Fruit fly (Drosophila melanogaster) whole organism, adult: ENCODE results near the gene Der-2.

Experiments
- CG11617 ChIP-seq: fragments of 200-800 bp; sonication (Bioruptor generic); optimal IDR thresholded peaks from 2 replicates; lab custom pipeline; 2017; ENCODE audit warnings: mild to moderate bottlenecking, missing biosample characterization, missing genetic modification reagents, missing genetic modification characterization
- CG12768 ChIP-seq: fragments of 200-800 bp; sonication (Bioruptor generic); optimal IDR thresholded peaks from 2 replicates; lab custom pipeline; 2017; ENCODE audit warnings: missing biosample characterization, missing genetic modification characterization, mild to moderate bottlenecking, moderate library complexity, missing genetic modification reagents
- CG5204 ChIP-seq: fragments of 200-800 bp; sonication (Bioruptor generic); optimal IDR thresholded peaks from 2 replicates; lab custom pipeline; 2016; ENCODE audit warnings: missing biosample characterization, missing genetic modification characterization
- CG7045 ChIP-seq: fragments of 200-800 bp; sonication (Bioruptor generic); optimal IDR thresholded peaks from 2 replicates; lab custom pipeline; 2017; ENCODE audit warnings: missing biosample characterization, mild to moderate bottlenecking, missing genetic modification characterization
- Clk ChIP-seq: fragments of 200-800 bp; sonication (Bioruptor generic); optimal IDR thresholded peaks from 2 replicates; lab custom pipeline; 2017; ENCODE audit warnings: missing biosample characterization, missing genetic modification characterization
- Crg-1 ChIP-seq: fragments of 200-800 bp; sonication (Bioruptor generic); optimal IDR thresholded peaks from 2 replicates; lab custom pipeline; 2016; ENCODE audit warnings: missing biosample characterization, missing genetic modification characterization
- Mnt ChIP-seq: fragments of 200-800 bp; sonication (Bioruptor generic); optimal IDR thresholded peaks from 2 replicates; lab custom pipeline; 2016; ENCODE audit warnings: missing biosample characterization, mild to moderate bottlenecking, missing genetic modification characterization
- bab1 ChIP-seq: fragments of 200-800 bp; sonication (Bioruptor generic); optimal IDR thresholded peaks from 3 replicates; lab custom pipeline; 2019; ENCODE audit warnings: missing biosample characterization, mild to moderate bottlenecking, missing genetic modification characterization, moderate library complexity
- cic ChIP-seq: fragments of 200-800 bp; sonication (Bioruptor generic); optimal IDR thresholded peaks from 2 replicates; lab custom pipeline; 2017; ENCODE audit warnings: missing biosample characterization, mild to moderate bottlenecking, missing genetic modification characterization, moderate library complexity
- cnc ChIP-seq, 2 experiments: fragments of >200 bp; optimal IDR thresholded peaks; 2 replicates each; lab custom pipeline; 2017
- kay ChIP-seq: fragments of 200-800 bp; sonication (Bioruptor generic); peaks from one replicate; lab custom pipeline; 2016; ENCODE audit warnings: missing biosample characterization, missing genetic modification characterization, borderline replicate concordance
- tj ChIP-seq: fragments of 200-800 bp; sonication (Bioruptor generic); optimal IDR thresholded peaks from 3 replicates; lab custom pipeline; 2017; ENCODE audit warnings: missing biosample characterization, mild to moderate bottlenecking, missing genetic modification characterization, moderate library complexity
- toe ChIP-seq: fragments of 200-800 bp; sonication (Bioruptor generic); optimal IDR thresholded peaks from 2 replicates; lab custom pipeline; 2016; ENCODE audit warnings: missing biosample characterization, missing genetic modification characterization

DNA sequence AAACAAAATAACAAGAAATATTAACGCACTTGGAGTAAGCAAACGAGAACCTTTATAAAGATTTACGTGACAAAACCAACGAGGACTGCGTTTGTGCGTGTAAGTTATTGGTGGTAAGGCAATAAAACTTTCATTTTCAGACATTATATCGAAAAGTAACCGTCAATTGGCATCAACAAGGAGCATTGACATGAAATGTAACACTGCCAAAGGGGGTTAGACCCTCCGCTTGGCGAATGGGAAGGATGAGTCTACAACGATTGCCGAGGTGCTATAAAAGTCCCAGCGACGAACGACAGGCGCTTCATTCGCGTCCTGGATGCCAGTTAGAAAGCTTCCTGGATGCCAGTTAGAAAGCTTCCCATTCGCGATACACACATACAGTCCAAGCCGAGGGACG is 11.7 kb downstream of the Der-2 start, which contains the start of gene Gyc89Da:
- TF ChIP-seq tj (GFP tag; lab: Kevin White, UChicago): no peak
- no peak for TF ChIP-seq cic
- no peak for TF ChIP-seq CG7045 (GFP tag; lab: Kevin White, UChicago)
- TF ChIP-seq Crg-1 (GFP tag; lab: Kevin White, UChicago): no peak
- TF ChIP-seq Mnt: no peak
- no peak for TF ChIP-seq cnc (optimal IDR thresholded peaks at IDR 0.05; lab: Kevin White, UChicago)
- TF ChIP-seq kay (GFP tag; lab: Kevin White, UChicago): no peak
- no peak for TF ChIP-seq bab1 (GFP tag; lab: Kevin White, UChicago)
- no peak for TF ChIP-seq CG12768 (GFP tag; lab: Kevin White, UChicago)
- TF ChIP-seq CG11617 (GFP tag; lab: Kevin White, UChicago): no peak
- no peak for TF ChIP-seq toe (GFP tag; lab: Kevin White, UChicago)
- no peak for TF ChIP-seq CG5204 (GFP tag; lab: Kevin White, UChicago)
- no peak for TF ChIP-seq Clk
